Worm (Caenorhabditis elegans): ENCODE measurements around the gene nprt-1.

ce11 chrIV:2826335-2826734, 63.9 kb downstream of the nprt-1 start:
- TF ChIP-seq ceh-82 (tag; optimal IDR thresholded peaks at IDR 0.05), result no peak
- no peak for TF ChIP-seq egl-27 (tag; optimal IDR thresholded peaks at IDR 0.05)
- TF ChIP-seq skn-1 (tag; optimal IDR thresholded peaks at IDR 0.05), result no peak
- TF ChIP-seq snpc-4 (tag; optimal IDR thresholded peaks at IDR 0.05), result no peak
- TF ChIP-seq nhr-12 (tag; optimal IDR thresholded peaks at IDR 0.05), result no peak
- TF ChIP-seq nhr-67 (tag; optimal IDR thresholded peaks at IDR 0.05), result no peak
- TF ChIP-seq zag-1 (tag; optimal IDR thresholded peaks at IDR 0.05), result no peak

Data from whole organism, L3 larva.